Worm (Caenorhabditis elegans): ENCODE results near the gene sri-43.

DNA sequence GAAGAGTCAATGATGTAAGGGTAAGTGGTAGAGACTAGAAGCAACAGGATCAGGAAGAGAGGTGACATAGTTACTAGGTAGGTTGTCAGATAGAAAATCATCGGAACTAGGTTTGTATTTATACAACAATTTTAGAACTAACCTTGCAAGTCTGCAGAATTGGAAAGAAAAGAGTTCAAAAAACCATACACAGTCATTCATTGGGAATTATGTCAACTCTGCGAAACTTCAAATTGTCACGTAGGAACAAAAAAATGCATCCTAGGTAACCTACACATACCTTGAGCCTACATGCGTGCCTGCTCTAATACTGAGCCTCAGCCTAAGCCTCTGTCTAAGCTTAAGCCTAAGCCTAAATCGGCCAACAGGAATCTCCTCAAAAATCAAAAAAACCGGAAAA is 18.1 kb downstream of the sri-43 start, which contains the start of gene ins-19:
- no peak for TF ChIP-seq pqm-1 (tag; optimal IDR thresholded peaks at IDR 0.05)
- no peak for TF ChIP-seq nhr-237 (tag; optimal IDR thresholded peaks at IDR 0.05)
- no peak for TF ChIP-seq unc-130 (tag; optimal IDR thresholded peaks at IDR 0.05)
- TF ChIP-seq isw-1 (GFP tag; IDR thresholded peaks at IDR 0.05) = no peak
- TF ChIP-seq zag-1 (tag; optimal IDR thresholded peaks at IDR 0.05) = no peak
- TF ChIP-seq C04F5.9 (tag; optimal IDR thresholded peaks at IDR 0.05) = no peak
- no peak for TF ChIP-seq snpc-4 (tag; optimal IDR thresholded peaks at IDR 0.05)
- no peak for TF ChIP-seq unc-62 (GFP tag; optimal IDR thresholded peaks at IDR 0.05)
- no peak for TF ChIP-seq irx-1 (tag; optimal IDR thresholded peaks at IDR 0.05)
- TF ChIP-seq nhr-76 (tag; optimal IDR thresholded peaks at IDR 0.05) = no peak
- TF ChIP-seq nhr-28 (tag; optimal IDR thresholded peaks at IDR 0.05) = no peak
- TF ChIP-seq aly-2 (tag; optimal IDR thresholded peaks at IDR 0.05) = no peak
- no peak for TF ChIP-seq ceh-82 (tag; optimal IDR thresholded peaks at IDR 0.05)
- TF ChIP-seq fkh-10 (GFP tag; optimal IDR thresholded peaks at IDR 0.05) = no peak

All from whole organism, L1 larva.